Fruit fly (Drosophila melanogaster) Kc167 (cell line): ENCODE results near the gene CG15564.

Experiments used
- Myc ChIP-seq: fragments of >200 bp; optimal IDR thresholded peaks from 2 replicates; lab custom pipeline; 2017; ENCODE audit warnings: missing external identifiers
- h ChIP-seq: fragments of >200 bp; optimal IDR thresholded peaks from 3 replicates; lab custom pipeline; 2018; ENCODE audit warnings: missing external identifiers
- insv ChIP-seq: fragments of >200 bp; optimal IDR thresholded peaks from 3 replicates; lab custom pipeline; 2018; ENCODE audit warnings: missing external identifiers
- psq ChIP-seq: fragments of >200 bp; optimal IDR thresholded peaks from 2 replicates; lab custom pipeline; 2017; ENCODE audit warnings: missing external identifiers

DNA sequence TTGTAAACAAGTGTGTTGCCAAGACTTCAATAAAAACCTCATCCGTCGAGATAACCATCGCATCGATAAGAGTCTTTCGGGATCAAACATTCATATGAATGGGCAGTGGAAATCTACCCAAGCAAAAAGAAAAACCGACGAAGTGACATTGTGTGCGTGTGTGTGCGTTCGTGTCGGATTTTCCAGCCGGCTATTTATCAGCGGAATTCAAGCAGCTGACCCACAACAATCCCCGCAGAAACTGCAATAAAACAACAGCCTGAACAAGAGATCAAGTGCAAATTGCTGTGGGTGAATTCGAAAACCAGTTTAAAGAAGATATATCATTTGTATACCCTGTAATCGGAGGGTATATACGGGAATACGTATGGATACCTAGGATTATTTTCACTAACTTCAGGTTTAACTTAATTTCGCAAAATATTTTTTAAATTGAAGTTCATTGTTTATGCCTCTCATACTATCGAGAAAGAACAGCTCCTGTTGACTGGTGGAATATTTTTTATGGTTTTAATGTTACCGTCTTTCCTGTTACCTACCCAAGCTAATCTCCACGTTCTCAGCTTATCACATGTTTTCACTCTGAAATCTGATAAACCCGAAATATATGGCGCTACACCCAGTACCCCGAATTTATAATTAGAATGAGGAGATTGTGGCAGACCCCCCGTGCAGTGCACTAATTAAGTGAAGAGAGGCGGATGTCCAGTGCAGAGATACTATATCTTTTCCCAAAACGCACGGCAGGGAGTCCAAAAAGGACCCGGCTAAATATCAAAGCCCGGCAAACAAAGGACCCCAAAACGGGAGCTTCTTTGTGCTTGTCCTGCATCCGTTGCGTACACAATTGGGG lies 37.8 kb downstream of the CG15564 start:
- TF ChIP-seq h (no peak), insv (lab: Kevin White, UChicago) (no peak), Myc (no peak), psq (lab: Kevin White, UChicago) (no peak)
